Worm (Caenorhabditis elegans): Measurements from ENCODE around the gene F32A5.4.
A peak's percentile ranks its signal among the peaks of the same experiment; 100 is the strongest.

The F32A5.4 gene

ce11 chrII:7200051-7200599 is 28.8 kb upstream of the F32A5.4 start, which contains the start of gene pcrg-1:
Gene pcrg-1 (plus strand): TSS chrII:7200549.
- TF ChIP-seq nfya-1 (tag; optimal IDR thresholded peaks at IDR 0.05) (peak; percentile 45), madf-2 (tag; optimal IDR thresholded peaks at IDR 0.05) (peak; percentile 85), lin-11 (tag; optimal IDR thresholded peaks at IDR 0.05) (peak; percentile 77), ceh-48 (tag; optimal IDR thresholded peaks at IDR 0.05) (peak; percentile 74), ref-2 (tag; optimal IDR thresholded peaks at IDR 0.05) (peak; percentile 77), ets-4 (tag; optimal IDR thresholded peaks at IDR 0.05) (peak; percentile 52), C08G9.2 (tag; optimal IDR thresholded peaks at IDR 0.05) (peak; percentile 76), ceh-22 (tag; optimal IDR thresholded peaks at IDR 0.05) (no peak), ama-1 (optimal IDR thresholded peaks at IDR 0.05) (no peak), ahr-1 (tag; optimal IDR thresholded peaks at IDR 0.05) (peak; percentile 83), ttx-3 (tag; optimal IDR thresholded peaks at IDR 0.05) (peak; percentile 77), sox-4 (tag; optimal IDR thresholded peaks at IDR 0.05) (peak; percentile 85), fax-1 (tag; optimal IDR thresholded peaks at IDR 0.05) (peak; percentile 75), ceh-31 (tag; optimal IDR thresholded peaks at IDR 0.05) (peak; percentile 71), gmeb-2 (tag; optimal IDR thresholded peaks at IDR 0.05) (peak; percentile 78), ceh-9 (tag; optimal IDR thresholded peaks at IDR 0.05) (peak; percentile 72), syd-9 (tag; optimal IDR thresholded peaks at IDR 0.05) (peak; percentile 74), ceh-34 (tag; optimal IDR thresholded peaks at IDR 0.05) (peak; percentile 84), fkh-6 (tag; optimal IDR thresholded peaks at IDR 0.05) (peak; percentile 86), che-1 (tag; optimal IDR thresholded peaks at IDR 0.05) (peak; percentile 91), tbx-7 (tag; optimal IDR thresholded peaks at IDR 0.05) (peak; percentile 71), sox-2 (GFP tag; IDR thresholded peaks at IDR 0.05) (peak; percentile 87), ceh-2 (tag; optimal IDR thresholded peaks at IDR 0.05) (peak; percentile 78), elt-4 (tag; optimal IDR thresholded peaks at IDR 0.05) (no peak), sdc-2 (tag; optimal IDR thresholded peaks at IDR 0.05) (peak; percentile 69), pha-4 (tag; optimal IDR thresholded peaks at IDR 0.05) (no peak), mec-3 (tag; optimal IDR thresholded peaks at IDR 0.05; ENCODE audit: borderline replicate concordance) (peak; percentile 39), hlh-8 (tag; optimal IDR thresholded peaks at IDR 0.05) (peak; percentile 44), hlh-13 (GFP tag; optimal IDR thresholded peaks at IDR 0.05) (peak; percentile 92), pat-9 (tag; optimal IDR thresholded peaks at IDR 0.05) (peak; percentile 88), rnt-1 (tag; optimal IDR thresholded peaks at IDR 0.05) (peak; percentile 87), ceh-30 (tag; optimal IDR thresholded peaks at IDR 0.05) (no peak), fkh-10 (GFP tag; optimal IDR thresholded peaks at IDR 0.05) (no peak), tbx-2 (tag; optimal IDR thresholded peaks at IDR 0.05) (peak; percentile 85), unc-3 (GFP tag; conservative IDR thresholded peaks at IDR 0.05) (peak; percentile 90), unc-3 (tag; optimal IDR thresholded peaks at IDR 0.05) (peak; percentile 66), hlh-30 (tag; optimal IDR thresholded peaks at IDR 0.05; ENCODE audit: insufficient read depth) (peak; percentile 73), unc-55 (GFP tag; optimal IDR thresholded peaks at IDR 0.05) (no peak), ceh-6 (GFP tag; optimal IDR thresholded peaks at IDR 0.05) (peak; percentile 86), npax-4 (tag; optimal IDR thresholded peaks at IDR 0.05) (peak; percentile 84), ceh-19 (GFP tag; optimal IDR thresholded peaks at IDR 0.05) (peak; percentile 90), nhr-11 (tag; optimal IDR thresholded peaks at IDR 0.05) (no peak), Y22D7AL.16 (tag; optimal IDR thresholded peaks at IDR 0.05) (peak; percentile 84), ceh-18 (tag; optimal IDR thresholded peaks at IDR 0.05) (peak; percentile 76), K02D7.2 (tag; optimal IDR thresholded peaks at IDR 0.05) (peak; percentile 74), ztf-16 (tag; optimal IDR thresholded peaks at IDR 0.05) (peak; percentile 89), pag-3 (tag; optimal IDR thresholded peaks at IDR 0.05; ENCODE audit: borderline replicate concordance) (peak; percentile 8), unc-86 (tag; optimal IDR thresholded peaks at IDR 0.05) (peak; percentile 75), dmd-4 (tag; optimal IDR thresholded peaks at IDR 0.05; ENCODE audit: borderline replicate concordance) (peak; percentile 79), T23F11.4 (GFP tag; optimal IDR thresholded peaks at IDR 0.05) (peak; percentile 88), odd-2 (tag; optimal IDR thresholded peaks at IDR 0.05) (no peak), lim-6 (tag; optimal IDR thresholded peaks at IDR 0.05) (peak; percentile 90), eyg-1 (tag; optimal IDR thresholded peaks at IDR 0.05) (peak; percentile 80)
